Fruit fly (Drosophila melanogaster) whole organism, embryonic: ENCODE data around the gene CG10730.

Source experiments
- Atf-2 ChIP-seq: fragments of 200-800 bp; sonication (Bioruptor generic); optimal IDR thresholded peaks from 2 replicates; lab custom pipeline; 2016; ENCODE audit warnings: missing biosample characterization, missing genetic modification characterization
- Bdp1 ChIP-seq: fragments of 200-800 bp; sonication (Bioruptor generic); optimal IDR thresholded peaks from 3 replicates; lab custom pipeline; 2016; ENCODE audit warnings: missing biosample characterization, missing genetic modification characterization
- Bteb2 ChIP-seq: fragments of 200-800 bp; sonication (Bioruptor generic); optimal IDR thresholded peaks from 2 replicates; lab custom pipeline; 2016; ENCODE audit warnings: missing biosample characterization, missing genetic modification characterization
- C15 ChIP-seq: fragments of 200-800 bp; sonication (Bioruptor generic); IDR thresholded peaks from 3 replicates; pipeline ENCODE4 v1.3.6; 2022; ENCODE audit warnings: missing biosample characterization, missing genetic modification characterization
- CG10366 ChIP-seq: fragments of 200-800 bp; sonication (Bioruptor generic); IDR thresholded peaks from 2 replicates; pipeline ENCODE4 v1.3.6; 2022; ENCODE audit warnings: missing biosample characterization, missing genetic modification characterization
- CG10565 ChIP-seq: fragments of 200-800 bp; sonication (Bioruptor generic); optimal IDR thresholded peaks from 3 replicates; lab custom pipeline; 2016; ENCODE audit warnings: missing biosample characterization, mild to moderate bottlenecking, missing genetic modification characterization
- CG11398 ChIP-seq: fragments of 200-800 bp; sonication (Bioruptor generic); optimal IDR thresholded peaks from 2 replicates; lab custom pipeline; 2016; ENCODE audit warnings: missing biosample characterization, missing genetic modification characterization
- CG11504 ChIP-seq: fragments of 200-800 bp; sonication (Bioruptor generic); optimal IDR thresholded peaks from 3 replicates; lab custom pipeline; 2019; ENCODE audit warnings: missing biosample characterization, mild to moderate bottlenecking, missing genetic modification characterization, moderate library complexity
- CG12219 ChIP-seq: fragments of 200-800 bp; sonication (Bioruptor generic); optimal IDR thresholded peaks from 3 replicates; lab custom pipeline; 2018; ENCODE audit warnings: missing biosample characterization, mild to moderate bottlenecking, missing genetic modification characterization
- CG1602 ChIP-seq: fragments of 200-800 bp; sonication (Bioruptor generic); optimal IDR thresholded peaks from 3 replicates; lab custom pipeline; 2016; ENCODE audit warnings: missing biosample characterization, missing genetic modification characterization
- CG1647 ChIP-seq: fragments of 200-800 bp; sonication (Bioruptor generic); optimal IDR thresholded peaks from 3 replicates; lab custom pipeline; 2016; ENCODE audit warnings: missing biosample characterization, missing genetic modification characterization
- CG16863 ChIP-seq: fragments of 200-800 bp; sonication (Bioruptor generic); optimal IDR thresholded peaks from 3 replicates; lab custom pipeline; 2016; ENCODE audit warnings: missing biosample characterization, missing genetic modification characterization
- CG18011 ChIP-seq: fragments of 200-800 bp; sonication (Bioruptor generic); optimal IDR thresholded peaks from 2 replicates; lab custom pipeline; 2017; ENCODE audit warnings: missing biosample characterization, missing genetic modification characterization, mild to moderate bottlenecking, moderate library complexity, missing genotype
- CG18262 ChIP-seq: fragments of 200-800 bp; optimal IDR thresholded peaks from 3 replicates; lab custom pipeline; 2019; ENCODE audit warnings: missing biosample characterization, mild to moderate bottlenecking, missing genetic modification characterization, moderate library complexity
- CG3726 ChIP-seq: fragments of 200-800 bp; sonication (Bioruptor generic); IDR thresholded peaks from 3 replicates; pipeline ENCODE4, ENCODE4 v1.3.6; 2022; ENCODE audit warnings: missing biosample characterization, missing genetic modification characterization
- CG4360 ChIP-seq: fragments of 200-800 bp; sonication (Bioruptor generic); IDR thresholded peaks from 2 replicates; pipeline ENCODE4 v1.3.6; 2022; ENCODE audit warnings: missing biosample characterization, missing genetic modification characterization
- CG4707 ChIP-seq: fragments of 200-800 bp; sonication (Bioruptor generic); optimal IDR thresholded peaks from 2 replicates; lab custom pipeline; 2018; ENCODE audit warnings: missing biosample characterization, mild to moderate bottlenecking, missing genetic modification characterization, moderate library complexity
- CG6175 ChIP-seq: fragments of 200-800 bp; sonication (Bioruptor generic); IDR thresholded peaks from 3 replicates; pipeline ENCODE4 v1.3.6; 2022; ENCODE audit warnings: missing biosample characterization, missing genetic modification characterization
- CG6689 ChIP-seq: fragments of 200-800 bp; sonication (Bioruptor generic); IDR thresholded peaks from 2 replicates; pipeline ENCODE4 v1.3.6; 2022; ENCODE audit warnings: missing biosample characterization, missing genetic modification characterization
- CG6854 ChIP-seq: fragments of 200-800 bp; sonication (Bioruptor generic); optimal IDR thresholded peaks from 3 replicates; lab custom pipeline; 2017; ENCODE audit warnings: missing biosample characterization, mild to moderate bottlenecking, missing genetic modification characterization
- CG8281 ChIP-seq: fragments of 200-800 bp; sonication (Bioruptor generic); optimal IDR thresholded peaks from 2 replicates; lab custom pipeline; 2018; ENCODE audit warnings: missing biosample characterization, mild to moderate bottlenecking, missing genetic modification characterization, moderate library complexity
- CG9215 ChIP-seq: fragments of 200-800 bp; sonication (Bioruptor generic); IDR thresholded peaks from 2 replicates; pipeline ENCODE4 v1.3.6; 2022; ENCODE audit warnings: missing biosample characterization, missing genetic modification characterization
- CG9817 ChIP-seq: fragments of 200-800 bp; sonication (Bioruptor generic); optimal IDR thresholded peaks from 2 replicates; lab custom pipeline; 2018; ENCODE audit warnings: missing biosample characterization, mild to moderate bottlenecking, missing genetic modification characterization, moderate library complexity
- CG9876 ChIP-seq: fragments of 200-800 bp; sonication (Bioruptor generic); optimal IDR thresholded peaks from 2 replicates; lab custom pipeline; 2016; ENCODE audit warnings: missing biosample characterization, missing genetic modification characterization
- Camta ChIP-seq: fragments of 200-800 bp; sonication (Bioruptor generic); optimal IDR thresholded peaks from 2 replicates; lab custom pipeline; 2016; ENCODE audit warnings: missing biosample characterization, missing genetic modification characterization
- D19A ChIP-seq: fragments of 200-800 bp; optimal IDR thresholded peaks from 3 replicates; lab custom pipeline; 2019; ENCODE audit warnings: missing biosample characterization, mild to moderate bottlenecking, missing genetic modification characterization, moderate library complexity
- Dad ChIP-seq: fragments of 200-800 bp; sonication (Bioruptor generic); optimal IDR thresholded peaks from 3 replicates; lab custom pipeline; 2016; ENCODE audit warnings: missing biosample characterization, missing genetic modification characterization
- E2f1 ChIP-seq: fragments of 200-800 bp; sonication (Bioruptor generic); IDR thresholded peaks from 2 replicates; pipeline ENCODE4 v1.3.6; 2022; ENCODE audit warnings: missing biosample characterization, missing genetic modification characterization
- E2f2 ChIP-seq: fragments of 200-800 bp; sonication (Bioruptor generic); IDR thresholded peaks from 2 replicates; pipeline ENCODE4 v1.3.6; 2022; ENCODE audit warnings: missing biosample characterization, missing genetic modification characterization
- Elba2 ChIP-seq: fragments of 200-800 bp; sonication (Bioruptor generic); optimal IDR thresholded peaks from 3 replicates; lab custom pipeline; 2016; ENCODE audit warnings: missing biosample characterization, missing genetic modification characterization
- Ets65A ChIP-seq: fragments of 200-800 bp; sonication (Bioruptor generic); peaks from one replicate; lab custom pipeline; 2016; ENCODE audit warnings: missing biosample characterization, missing genetic modification characterization
- NFAT ChIP-seq: fragments of 200-800 bp; sonication (Bioruptor generic); IDR thresholded peaks from 2 replicates; pipeline ENCODE4 v1.3.6; 2022; ENCODE audit warnings: missing biosample characterization, missing genetic modification characterization
- NfI ChIP-seq: fragments of 200-800 bp; sonication (Bioruptor generic); optimal IDR thresholded peaks from 3 replicates; lab custom pipeline; 2018; ENCODE audit warnings: missing biosample characterization, mild to moderate bottlenecking, missing genetic modification characterization, moderate library complexity
- Sry-δ ChIP-seq: fragments of 200-800 bp; sonication (Bioruptor generic); optimal IDR thresholded peaks from 2 replicates; lab custom pipeline; 2016; ENCODE audit warnings: missing biosample characterization, missing genetic modification characterization
- ac ChIP-seq: fragments of 200-800 bp; sonication (Bioruptor generic); optimal IDR thresholded peaks from 3 replicates; lab custom pipeline; 2017; ENCODE audit warnings: missing biosample characterization, mild to moderate bottlenecking, missing genetic modification characterization
- chif ChIP-seq, 2 experiments: fragments of 200-800 bp; sonication (Bioruptor generic); optimal IDR thresholded peaks; 3 replicates each; lab custom pipeline; 2016; ENCODE audit warnings: missing biosample characterization in 2 of 2, missing genetic modification characterization in 2 of 2
- chinmo ChIP-seq: fragments of 200-800 bp; sonication (Bioruptor generic); IDR thresholded peaks from 4 replicates; pipeline ENCODE4 v1.3.6; 2022; ENCODE audit warnings: missing biosample characterization, missing genetic modification characterization; ENCODE audit not compliant: partially characterized antibody
- esg ChIP-seq: fragments of 200-800 bp; sonication (Bioruptor generic); conservative IDR thresholded peaks from 2 replicates; pipeline ENCODE4 v1.3.6; 2022; ENCODE audit warnings: missing biosample characterization, missing genetic modification characterization
- fd64A ChIP-seq: fragments of 200-800 bp; sonication (Bioruptor generic); optimal IDR thresholded peaks from 3 replicates; lab custom pipeline; 2018; ENCODE audit warnings: missing biosample characterization, mild to moderate bottlenecking, missing genetic modification characterization
- hb ChIP-seq: fragments of 200-800 bp; sonication (Bioruptor generic); IDR thresholded peaks from 3 replicates; pipeline ENCODE4 v1.3.6; 2022; ENCODE audit warnings: missing biosample characterization, missing genetic modification characterization; ENCODE audit not compliant: partially characterized antibody
- odd ChIP-seq: fragments of 200-800 bp; sonication (Bioruptor generic); optimal IDR thresholded peaks from 2 replicates; lab custom pipeline; 2017; ENCODE audit warnings: missing biosample characterization, mild to moderate bottlenecking, missing genetic modification characterization
- pita ChIP-seq: fragments of 200-800 bp; sonication (Bioruptor generic); optimal IDR thresholded peaks from 2 replicates; lab custom pipeline; 2017; ENCODE audit warnings: missing biosample characterization, mild to moderate bottlenecking, missing genetic modification characterization
- repo ChIP-seq: fragments of 200-800 bp; sonication (Bioruptor generic); optimal IDR thresholded peaks from 2 replicates; lab custom pipeline; 2016; ENCODE audit warnings: missing biosample characterization, missing genetic modification characterization
- sima ChIP-seq: fragments of 200-800 bp; sonication (Bioruptor generic); optimal IDR thresholded peaks from 2 replicates; lab custom pipeline; 2016; ENCODE audit warnings: missing biosample characterization, missing genetic modification characterization
- so ChIP-seq: fragments of 200-800 bp; sonication (Bioruptor generic); IDR thresholded peaks from 3 replicates; pipeline ENCODE4 v1.3.6; 2022; ENCODE audit warnings: missing biosample characterization, missing genetic modification characterization
- sob ChIP-seq: fragments of 200-800 bp; sonication (Bioruptor generic); IDR thresholded peaks from 2 replicates; pipeline ENCODE4 v1.3.6; 2022; ENCODE audit warnings: missing biosample characterization, missing genetic modification characterization
- tll ChIP-seq, 2 experiments: fragments of 200-800 bp in 1 of 2; fragments of >200 bp in 1 of 2; sonication (Bioruptor generic) in 1 of 2; optimal IDR thresholded peaks; 2 replicates each; lab custom pipeline; 2017 to 2019; ENCODE audit warnings: missing biosample characterization in 2 of 2, missing genetic modification characterization in 2 of 2, mild to moderate bottlenecking in 1 of 2, moderate library complexity in 1 of 2
- wek ChIP-seq: fragments of 200-800 bp; sonication (Bioruptor generic); optimal IDR thresholded peaks from 3 replicates; lab custom pipeline; 2018; ENCODE audit warnings: missing biosample characterization, mild to moderate bottlenecking, missing genetic modification characterization, moderate library complexity

The CG10730 gene

dm6 chr2L:20120388-20121232 is 48.6 kb upstream of the CG10730 start (continued):
- peak; percentile 94 for TF ChIP-seq CG1602
- TF ChIP-seq CG9817 (tag; lab: Kevin White, UChicago): peak; percentile 91
- TF ChIP-seq esg: peak; percentile 76
- TF ChIP-seq CG8281: peak; percentile 6
- peak; percentile 60; the same call in 1 of the 2 replicates for TF ChIP-seq E2f2 (GFP tag; lab: Robert Waterston, UW)
- peak; percentile 89 for TF ChIP-seq E2f1 (GFP tag; lab: Robert Waterston, UW)
- peak; percentile 92 for TF ChIP-seq Camta (GFP tag; lab: Kevin White, UChicago)
- peak; percentile 86 for TF ChIP-seq CG1647 (GFP tag; lab: Kevin White, UChicago)
- TF ChIP-seq wek (GFP tag; lab: Kevin White, UChicago): peak; percentile 68
- peak; percentile 36 for TF ChIP-seq CG12219
- no peak; the same call in 2 of the 3 replicates for TF ChIP-seq so
- peak; percentile 92 for TF ChIP-seq CG16863
- peak; percentile 100 for TF ChIP-seq Ets65A (GFP tag; lab: Kevin White, UChicago)
- TF ChIP-seq C15 (GFP tag; lab: Robert Waterston, UW): 0 out of 3 replicates have a peak, but pooled peaks have one; percentile 39
- TF ChIP-seq chif (GFP tag; optimal IDR thresholded peaks at IDR 0.05; lab: Kevin White, UChicago): peak; percentile 88 to 97
- TF ChIP-seq CG6854: no peak
- peak; percentile 100 for TF ChIP-seq CG11504 (tag; lab: Kevin White, UChicago)
- TF ChIP-seq Sry-δ (GFP tag; lab: Kevin White, UChicago): peak; percentile 79
- TF ChIP-seq D19A (tag; lab: Kevin White, UChicago): peak; percentile 53
- peak in 1 of 2 experiments; percentile 62 for TF ChIP-seq tll (GFP tag; optimal IDR thresholded peaks at IDR 0.05; lab: Kevin White, UChicago)
- peak; percentile 41 for TF ChIP-seq CG4707 (GFP tag; lab: Kevin White, UChicago)
- TF ChIP-seq Elba2: peak; percentile 38
- peak; percentile 90 for TF ChIP-seq NfI (GFP tag; lab: Kevin White, UChicago)
- peak; percentile 99 for TF ChIP-seq NFAT (GFP tag; lab: Robert Waterston, UW)
- peak; percentile 5 for TF ChIP-seq sima
- TF ChIP-seq fd64A: no peak
- peak; percentile 83 for TF ChIP-seq CG18262
- TF ChIP-seq CG6175 (GFP tag; lab: Robert Waterston, UW): peak; percentile 77
- TF ChIP-seq pita: peak; percentile 91
- TF ChIP-seq CG4360 (GFP tag; lab: Robert Waterston, UW): no peak
- TF ChIP-seq CG9876: peak; percentile 96
- peak; percentile 52 for TF ChIP-seq Bdp1
- peak; percentile 18 for TF ChIP-seq odd (GFP tag; lab: Kevin White, UChicago)
- no peak; the same call in 1 of the 3 replicates for TF ChIP-seq hb (GFP tag; lab: Robert Waterston, UW)
- TF ChIP-seq CG9215 (GFP tag; lab: Robert Waterston, UW): peak; percentile 86
- TF ChIP-seq CG18011 (GFP tag; lab: Kevin White, UChicago): no peak
- peak; percentile 87 for TF ChIP-seq CG11398 (GFP tag; lab: Kevin White, UChicago)
- peak; percentile 86 for TF ChIP-seq repo (GFP tag; lab: Kevin White, UChicago)
- no peak for TF ChIP-seq chinmo (GFP tag; lab: Robert Waterston, UW)
- TF ChIP-seq CG6689 (GFP tag; lab: Robert Waterston, UW): peak; percentile 67; the same call in 1 of the 2 replicates
- peak; percentile 31 for TF ChIP-seq CG10565 (GFP tag; lab: Kevin White, UChicago)
- peak; percentile 0 for TF ChIP-seq ac
- TF ChIP-seq CG3726 (GFP tag; lab: Robert Waterston, UW): peak; percentile 92
- peak; percentile 69 for TF ChIP-seq Bteb2
- peak; percentile 93 for TF ChIP-seq Atf-2
- TF ChIP-seq Dad: peak; percentile 58
- TF ChIP-seq sob (GFP tag; lab: Robert Waterston, UW): peak; percentile 91
- peak; percentile 90 for TF ChIP-seq CG10366 (GFP tag; lab: Robert Waterston, UW)
